Worm (Caenorhabditis elegans): ENCODE measurements around the gene his-16.
A peak's percentile ranks its signal among the peaks of the same experiment; 100 is the strongest.
"Not testable (repeated sequence)": the region's sequence is repeated elsewhere in the genome, so short reads cannot be mapped to it uniquely, and the experiment has no call there.

his-16 gene

ce11 chrII:13835724-13836307 lies 17.9 kb upstream of the his-16 start, which contains the start of gene ins-37:
Gene ins-37, minus strand, starts transcription at chrII:13836107.
- TF ChIP-seq lim-6, ceh-18, dve-1 (tag; optimal IDR thresholded peaks at IDR 0.05): not testable (repeated sequence)

DNA sequence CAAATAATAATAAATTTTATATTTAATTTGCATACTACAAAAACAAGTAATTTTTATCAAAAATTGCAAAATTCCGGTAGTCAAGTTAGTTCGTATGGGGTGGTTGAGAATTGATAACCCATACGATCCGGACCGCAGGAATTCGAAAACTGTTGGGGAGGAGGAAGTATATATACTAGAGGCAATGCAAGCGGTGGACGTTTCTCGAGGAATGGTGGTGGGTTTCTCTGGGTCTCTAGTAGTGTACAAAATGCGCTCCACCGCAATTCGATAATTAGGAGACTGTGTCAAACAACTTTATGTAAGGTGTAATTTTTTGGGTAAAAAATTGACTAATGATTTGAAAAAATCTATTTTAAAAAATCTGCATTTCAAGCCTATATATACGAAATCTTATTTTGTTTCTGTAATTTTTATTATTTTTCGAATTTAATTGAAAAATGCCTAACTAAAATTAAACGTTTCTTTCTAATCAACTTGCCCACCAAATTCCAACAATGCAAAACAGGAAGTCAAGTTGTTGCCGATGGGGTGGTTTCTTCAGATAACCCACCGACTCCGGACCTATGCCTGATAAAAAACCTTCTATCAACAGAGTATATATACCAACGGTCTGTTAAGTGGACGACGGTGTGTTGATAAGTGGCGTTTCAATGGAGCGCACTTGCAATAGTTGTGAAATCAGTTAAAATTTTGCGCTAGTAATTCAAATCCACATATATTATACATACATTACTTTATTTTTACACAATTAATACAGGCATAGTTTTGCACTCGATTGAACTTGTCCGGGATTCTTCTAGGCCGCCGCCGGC lies 16.6 kb upstream of the his-16 start:
- TF ChIP-seq ceh-30 (tag; optimal IDR thresholded peaks at IDR 0.05) (no peak), ref-2 (tag; optimal IDR thresholded peaks at IDR 0.05) (peak; percentile 78), K02D7.2 (tag; optimal IDR thresholded peaks at IDR 0.05) (peak; percentile 54), unc-3 (GFP tag; conservative IDR thresholded peaks at IDR 0.05) (peak; percentile 87), unc-3 (tag; optimal IDR thresholded peaks at IDR 0.05) (peak; percentile 64), tbx-2 (tag; optimal IDR thresholded peaks at IDR 0.05) (peak; percentile 77), npax-4 (tag; optimal IDR thresholded peaks at IDR 0.05) (peak; percentile 65), ceh-14 (tag; optimal IDR thresholded peaks at IDR 0.05) (peak; percentile 80), F13H6.1 (tag; optimal IDR thresholded peaks at IDR 0.05) (peak; percentile 67), ceh-24 (tag; optimal IDR thresholded peaks at IDR 0.05) (peak; percentile 31), sox-2 (GFP tag; IDR thresholded peaks at IDR 0.05) (peak; percentile 70), ceh-31 (tag; optimal IDR thresholded peaks at IDR 0.05) (peak; percentile 77), ceh-19 (GFP tag; optimal IDR thresholded peaks at IDR 0.05) (peak; percentile 86), ceh-18 (tag; optimal IDR thresholded peaks at IDR 0.05) (peak; percentile 64), sox-4 (tag; optimal IDR thresholded peaks at IDR 0.05) (peak; percentile 82), eyg-1 (tag; optimal IDR thresholded peaks at IDR 0.05) (peak; percentile 50), unc-55 (GFP tag; optimal IDR thresholded peaks at IDR 0.05) (peak; percentile 62), pqm-1 (tag; optimal IDR thresholded peaks at IDR 0.05) (peak; percentile 29), ceh-45 (GFP tag; IDR thresholded peaks at IDR 0.05) (peak; percentile 59; the same call in 1 of the 2 replicates), K09A11.1 (tag; optimal IDR thresholded peaks at IDR 0.05; ENCODE audit: insufficient read depth) (no peak), nhr-11 (tag; optimal IDR thresholded peaks at IDR 0.05) (no peak), mec-3 (tag; optimal IDR thresholded peaks at IDR 0.05; ENCODE audit: borderline replicate concordance) (no peak), zip-5 (tag; optimal IDR thresholded peaks at IDR 0.05) (peak; percentile 57), dmd-4 (tag; optimal IDR thresholded peaks at IDR 0.05; ENCODE audit: borderline replicate concordance) (peak; percentile 46), lim-6 (tag; optimal IDR thresholded peaks at IDR 0.05) (peak; percentile 25), pat-9 (tag; optimal IDR thresholded peaks at IDR 0.05) (peak; percentile 77), pha-2 (tag; optimal IDR thresholded peaks at IDR 0.05) (peak; percentile 83), dve-1 (tag; optimal IDR thresholded peaks at IDR 0.05) (peak; percentile 81), fkh-6 (tag; optimal IDR thresholded peaks at IDR 0.05) (peak; percentile 61), odd-2 (tag; optimal IDR thresholded peaks at IDR 0.05) (peak; percentile 59), ets-4 (tag; optimal IDR thresholded peaks at IDR 0.05) (peak; percentile 52), elt-4 (tag; optimal IDR thresholded peaks at IDR 0.05) (no peak), ceh-2 (tag; optimal IDR thresholded peaks at IDR 0.05) (peak; percentile 70), hlh-30 (tag; optimal IDR thresholded peaks at IDR 0.05; ENCODE audit: insufficient read depth) (peak; percentile 15), C38D4.7 (GFP tag; optimal IDR thresholded peaks at IDR 0.05) (peak; percentile 75), elt-2 (tag; optimal IDR thresholded peaks at IDR 0.05) (peak; percentile 81), ceh-9 (tag; optimal IDR thresholded peaks at IDR 0.05) (peak; percentile 59), unc-42 (tag; optimal IDR thresholded peaks at IDR 0.05) (peak; percentile 80), ceh-22 (tag; optimal IDR thresholded peaks at IDR 0.05) (no peak), hlh-6 (tag; optimal IDR thresholded peaks at IDR 0.05) (peak; percentile 38), fax-1 (tag; optimal IDR thresholded peaks at IDR 0.05) (peak; percentile 71), ceh-48 (tag; optimal IDR thresholded peaks at IDR 0.05) (peak; percentile 74), syd-9 (tag; optimal IDR thresholded peaks at IDR 0.05) (peak; percentile 56), Y22D7AL.16 (tag; optimal IDR thresholded peaks at IDR 0.05) (peak; percentile 72), hlh-8 (tag; optimal IDR thresholded peaks at IDR 0.05) (peak; percentile 68), ttx-3 (tag; optimal IDR thresholded peaks at IDR 0.05) (peak; percentile 73), ama-1 (optimal IDR thresholded peaks at IDR 0.05) (no peak)

Data from whole organism, late embryonic.